Worm (Caenorhabditis elegans): ENCODE results near the gene fbxb-98.

The fbxb-98 gene

DNA sequence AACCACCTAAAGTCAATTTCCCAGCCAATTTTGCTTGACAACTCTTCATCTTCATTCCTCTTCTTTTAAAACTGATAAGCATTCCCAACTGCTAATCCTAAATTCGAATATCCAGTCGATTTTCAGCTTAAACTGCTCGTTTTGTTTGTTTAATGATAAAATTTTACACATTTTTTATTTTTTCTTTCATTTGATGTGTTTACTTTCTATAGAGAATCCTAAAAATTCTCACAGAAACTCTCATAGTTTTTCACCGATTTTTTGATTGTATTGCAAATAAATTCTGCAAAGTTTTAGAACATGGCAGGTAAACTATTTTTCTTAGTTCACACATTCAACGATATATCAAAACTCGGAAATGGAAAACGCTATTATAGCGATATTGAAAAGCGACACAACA lies 33.3 kb downstream of the fbxb-98 start, which contains the start of gene math-25:
Gene math-25 (plus strand): TSS at position 301 of the 400 bp plus-strand sequence.
- no peak for TF ChIP-seq nhr-237 (tag; optimal IDR thresholded peaks at IDR 0.05)
- no peak for TF ChIP-seq sem-4 (tag; optimal IDR thresholded peaks at IDR 0.05)
- no peak for TF ChIP-seq nhr-77 (tag; optimal IDR thresholded peaks at IDR 0.05)
- no peak for TF ChIP-seq lin-11 (tag; optimal IDR thresholded peaks at IDR 0.05)
- no peak for TF ChIP-seq nhr-23 (tag; optimal IDR thresholded peaks at IDR 0.05)
- TF ChIP-seq F13H6.1 (tag; optimal IDR thresholded peaks at IDR 0.05), result no peak
- TF ChIP-seq peb-1 (tag; optimal IDR thresholded peaks at IDR 0.05), result no peak
- TF ChIP-seq lin-39 (tag; optimal IDR thresholded peaks at IDR 0.05), result no peak

DNA sequence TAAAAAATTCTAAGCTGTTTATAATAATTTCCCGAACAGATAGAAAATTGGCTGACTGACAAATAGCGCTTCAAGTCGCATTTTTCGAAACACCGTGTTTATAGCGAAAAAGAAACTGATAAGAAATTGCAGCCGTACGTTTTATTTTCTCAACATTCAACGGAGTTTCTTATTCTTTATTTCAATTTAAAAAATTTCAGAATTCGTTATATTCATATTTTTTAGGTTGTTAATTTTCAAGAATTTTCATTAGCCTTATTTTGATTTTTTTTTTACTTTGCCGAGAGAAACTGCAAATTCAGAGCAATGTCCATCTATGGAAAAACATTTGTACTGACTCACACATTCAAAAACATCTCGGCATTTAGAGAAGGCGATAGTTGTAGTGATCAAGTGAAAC lies 35.5 kb downstream of the fbxb-98 start, which contains the start of gene C46F9.6:
Gene C46F9.6 (plus strand): TSS at position 301 of the 400 bp plus-strand sequence.
- TF ChIP-seq F13H6.1 (tag; optimal IDR thresholded peaks at IDR 0.05), result no peak
- peak; percentile 9 for TF ChIP-seq fos-1 (tag; optimal IDR thresholded peaks at IDR 0.05)

DNA sequence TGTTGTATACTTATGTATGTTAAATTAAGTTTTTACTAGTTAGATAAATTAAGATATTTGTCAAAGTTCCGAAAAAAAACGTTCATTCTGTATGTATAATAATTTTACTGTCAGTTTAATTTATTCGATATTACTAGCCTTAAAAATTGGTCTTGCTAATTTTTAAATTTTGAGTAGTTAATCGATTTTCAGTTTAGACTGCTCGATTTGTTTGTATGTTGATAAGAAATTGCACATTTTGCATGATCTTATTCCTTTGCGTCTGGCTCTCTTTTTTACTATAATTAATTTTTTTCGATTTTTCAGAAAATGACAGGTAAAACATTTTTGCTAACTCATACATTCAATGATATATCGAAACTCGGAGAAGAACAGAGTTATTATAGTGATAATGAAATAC lies 37.5 kb downstream of the fbxb-98 start, which contains the start of gene math-24:
Gene math-24 (plus strand): TSS at position 301 of the 400 bp plus-strand sequence.
- TF ChIP-seq elt-3 (tag; optimal IDR thresholded peaks at IDR 0.05) (no peak), nhr-21 (tag; optimal IDR thresholded peaks at IDR 0.05) (no peak), elt-1 (tag; optimal IDR thresholded peaks at IDR 0.05) (no peak), nhr-11 (tag; optimal IDR thresholded peaks at IDR 0.05) (no peak), ztf-4 (tag; optimal IDR thresholded peaks at IDR 0.05) (no peak), gmeb-1 (tag; optimal IDR thresholded peaks at IDR 0.05) (no peak), zag-1 (tag; optimal IDR thresholded peaks at IDR 0.05) (no peak)

DNA sequence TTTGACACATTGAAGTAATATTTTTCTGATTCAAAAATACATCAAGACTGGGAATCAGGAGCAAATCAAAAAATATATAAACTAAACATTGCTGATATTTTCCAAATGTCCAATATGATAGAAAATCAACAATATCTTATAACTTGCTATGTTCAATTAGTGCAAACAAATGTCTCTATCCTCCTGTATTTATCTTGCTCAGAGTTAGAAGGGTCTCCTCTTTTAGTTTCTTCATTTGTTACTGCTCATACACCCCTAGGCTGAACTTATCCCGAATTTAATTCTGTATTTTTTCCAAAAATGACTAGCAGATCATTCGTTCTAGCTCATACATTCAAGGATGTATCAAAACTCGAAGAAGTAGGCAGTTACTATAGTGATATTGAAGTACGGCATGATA lies 39.5 kb downstream of the fbxb-98 start, which contains the start of gene math-23:
Gene math-23 (plus strand): TSS at position 301 of the 400 bp plus-strand sequence.
- TF ChIP-seq fos-1 (tag; optimal IDR thresholded peaks at IDR 0.05), result no peak
- TF ChIP-seq peb-1 (tag; optimal IDR thresholded peaks at IDR 0.05), result no peak
- TF ChIP-seq ZK546.5 (tag; optimal IDR thresholded peaks at IDR 0.05), result no peak
- TF ChIP-seq ztf-4 (tag; optimal IDR thresholded peaks at IDR 0.05), result no peak
- no peak for TF ChIP-seq nhr-77 (tag; optimal IDR thresholded peaks at IDR 0.05)
- no peak for TF ChIP-seq mbf-1 (tag; optimal IDR thresholded peaks at IDR 0.05)
- no peak for TF ChIP-seq C34F6.9 (tag; optimal IDR thresholded peaks at IDR 0.05)
- no peak for TF ChIP-seq elt-3 (tag; optimal IDR thresholded peaks at IDR 0.05)
- TF ChIP-seq zag-1 (tag; optimal IDR thresholded peaks at IDR 0.05), result no peak

DNA sequence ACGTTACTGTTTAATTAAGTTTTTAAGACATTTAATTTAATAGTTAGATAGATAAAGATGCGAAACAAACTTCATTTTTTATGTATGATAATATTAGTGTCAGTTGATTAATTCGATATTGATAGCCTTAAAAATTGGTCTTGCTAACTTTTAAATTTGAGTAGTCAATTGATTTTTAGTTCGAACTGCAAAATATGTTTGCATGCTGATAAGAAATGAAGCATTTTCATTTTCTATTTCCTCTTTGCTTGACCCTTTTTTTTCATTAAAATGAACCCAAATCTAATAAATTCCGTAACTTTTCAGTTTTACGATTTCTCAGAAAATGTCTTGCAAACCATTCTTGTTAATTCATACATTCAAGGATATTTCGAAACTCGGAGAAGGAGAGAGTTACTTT lies 42.7 kb downstream of the fbxb-98 start, which contains the start of gene math-22:
Gene math-22 (plus strand): TSS at position 301 of the 400 bp plus-strand sequence.
- peak; percentile 23 for TF ChIP-seq fos-1 (tag; optimal IDR thresholded peaks at IDR 0.05)
- TF ChIP-seq elt-3 (tag; optimal IDR thresholded peaks at IDR 0.05), result no peak

DNA sequence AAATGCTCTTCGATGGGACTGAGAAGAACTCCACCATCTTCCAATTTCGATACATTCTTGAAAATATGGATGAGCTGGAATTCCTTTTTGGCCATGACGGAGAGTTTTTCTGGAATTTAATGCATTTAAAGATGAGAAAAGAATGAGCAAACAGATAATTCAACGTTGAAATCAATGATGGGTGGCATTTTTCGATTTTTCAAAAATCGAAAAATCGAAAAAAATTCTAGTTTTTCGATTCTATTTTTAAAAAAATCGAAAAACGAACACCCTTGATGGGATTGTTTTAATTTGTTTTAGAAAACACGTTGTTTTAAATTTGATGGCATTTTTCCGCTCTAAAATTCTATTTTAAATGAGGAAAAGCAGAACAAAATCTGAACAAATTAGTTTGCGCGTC lies 50.3 kb downstream of the fbxb-98 start, which contains the start of gene math-31:
Gene math-31 (minus strand): TSS at position 101 of the 400 bp plus-strand sequence.
- TF ChIP-seq ama-1 (optimal IDR thresholded peaks at IDR 0.05) (no peak), R02D3.7 (tag; optimal IDR thresholded peaks at IDR 0.05) (no peak), unc-62 (GFP tag; optimal IDR thresholded peaks at IDR 0.05) (no peak), nhr-10 (tag; optimal IDR thresholded peaks at IDR 0.05) (no peak), dmd-4 (tag; optimal IDR thresholded peaks at IDR 0.05) (no peak), ceh-82 (tag; optimal IDR thresholded peaks at IDR 0.05) (no peak), nhr-11 (tag; optimal IDR thresholded peaks at IDR 0.05) (no peak), fos-1 (tag; optimal IDR thresholded peaks at IDR 0.05) (no peak), blmp-1 (tag; optimal IDR thresholded peaks at IDR 0.05; ENCODE audit: insufficient read depth) (no peak), sem-4 (tag; optimal IDR thresholded peaks at IDR 0.05) (no peak)
